Worm (Caenorhabditis elegans) whole organism, L4 larva: ENCODE results near the gene col-97.

Source experiments
- D1046.2 ChIP-seq: fragments of 200-800 bp; sonication (Bioruptor generic); IDR thresholded peaks from 2 replicates; pipeline ENCODE4 v1.3.6; 2022; ENCODE audit warnings: missing genetic modification characterization, missing compliant biosample characterization
- F10B5.3 ChIP-seq: sonication (generic microtip); optimal IDR thresholded peaks from 2 replicates; lab custom pipeline; 2016; ENCODE audit warnings: mild to moderate bottlenecking, missing genetic modification characterization, missing compliant biosample characterization
- F26F4.8 ChIP-seq: fragments of 200-800 bp; sonication (Bioruptor generic); conservative IDR thresholded peaks from 2 replicates; pipeline ENCODE4 v1.3.6; 2022; ENCODE audit warnings: missing genetic modification characterization, missing compliant biosample characterization
- T26A8.4 ChIP-seq: fragments of 200-800 bp; sonication (Bioruptor generic); IDR thresholded peaks from 2 replicates; pipeline ENCODE4 v1.3.6; 2022; ENCODE audit warnings: missing genetic modification characterization, missing compliant biosample characterization
- Y105C5A.15 ChIP-seq: fragments of 200-800 bp; sonication (Bioruptor generic); IDR thresholded peaks from 2 replicates; pipeline ENCODE4 v1.3.6; 2022; ENCODE audit warnings: missing genetic modification characterization, missing compliant biosample characterization
- Y75B8A.6 ChIP-seq: fragments of 200-800 bp; sonication (Bioruptor generic); IDR thresholded peaks from 2 replicates; pipeline ENCODE4 v1.3.6; 2022; ENCODE audit warnings: missing genetic modification reagents, missing genetic modification characterization, missing compliant biosample characterization
- ZK546.5 ChIP-seq, 2 experiments: sonication (generic microtip); optimal IDR thresholded peaks; 2 replicates each; lab custom pipeline; 2017; ENCODE audit warnings: missing biosample characterization in 2 of 2, missing genetic modification characterization in 2 of 2
- ceh-32 ChIP-seq: sonication (generic microtip); optimal IDR thresholded peaks from 2 replicates; lab custom pipeline; 2016; ENCODE audit warnings: mild to moderate bottlenecking, missing genetic modification characterization, missing compliant biosample characterization; ENCODE audit not compliant: poor library complexity
- ceh-82 ChIP-seq: sonication (generic microtip); optimal IDR thresholded peaks from 2 replicates; lab custom pipeline; 2017; ENCODE audit warnings: missing biosample characterization, missing genetic modification characterization
- ctbp-1 ChIP-seq: fragments of 200-800 bp; sonication (Bioruptor generic); IDR thresholded peaks from 2 replicates; pipeline ENCODE4 v1.3.6; 2022; ENCODE audit warnings: missing genetic modification reagents, missing genetic modification characterization, missing compliant biosample characterization
- daf-12 ChIP-seq: fragments of 150-350 bp; optimal IDR thresholded peaks from 2 replicates; lab custom pipeline; 2014; ENCODE audit warnings: missing biosample characterization, missing genetic modification reagents, missing genetic modification characterization
- daf-16 ChIP-seq, 3 experiments: sonication (generic microtip); optimal IDR thresholded peaks; 2 replicates each; lab custom pipeline; 2016 to 2017; ENCODE audit warnings: missing genetic modification characterization in 3 of 3, missing genetic modification reagents in 3 of 3, mild to moderate bottlenecking in 2 of 3, missing compliant biosample characterization in 2 of 3, missing biosample characterization in 1 of 3, moderate library complexity in 1 of 3
- daf-8 ChIP-seq: fragments of 200-800 bp; sonication (Bioruptor generic); IDR thresholded peaks from 2 replicates; pipeline ENCODE4 v1.3.6; 2022; ENCODE audit warnings: missing genetic modification characterization, missing compliant biosample characterization
- dmd-6 ChIP-seq: fragments of 200-800 bp; sonication (Bioruptor generic); IDR thresholded peaks from 2 replicates; pipeline ENCODE4 v1.3.6; 2022; ENCODE audit warnings: missing genetic modification reagents, missing genetic modification characterization, missing compliant biosample characterization
- dmd-8 ChIP-seq: fragments of 200-800 bp; sonication (Bioruptor generic); IDR thresholded peaks from 2 replicates; pipeline ENCODE4 v1.3.6; 2022; ENCODE audit warnings: missing genetic modification characterization, missing compliant biosample characterization
- dmd-9 ChIP-seq: fragments of 200-800 bp; sonication (Bioruptor generic); IDR thresholded peaks from 2 replicates; pipeline ENCODE4 v1.3.6; 2022; ENCODE audit warnings: missing genetic modification reagents, missing genetic modification characterization, missing compliant biosample characterization
- dve-1 ChIP-seq: sonication (generic microtip); optimal IDR thresholded peaks from 2 replicates; lab custom pipeline; 2017; ENCODE audit warnings: antibody characterized with exemption, mild to moderate bottlenecking, missing genetic modification characterization, missing compliant biosample characterization; ENCODE audit not compliant: insufficient read depth
- egl-43 ChIP-seq: fragments of 200-800 bp; sonication (Bioruptor generic); IDR thresholded peaks from 2 replicates; pipeline ENCODE4 v1.3.6; 2022; ENCODE audit warnings: missing genetic modification reagents, missing genetic modification characterization, missing compliant biosample characterization
- fkh-10 ChIP-seq: fragments of 150-350 bp; optimal IDR thresholded peaks from 2 replicates; lab custom pipeline; 2014; ENCODE audit warnings: missing biosample characterization, missing genetic modification reagents, missing genetic modification characterization
- gei-8 ChIP-seq: fragments of 200-800 bp; sonication (Bioruptor generic); optimal IDR thresholded peaks from 2 replicates; lab custom pipeline; 2018; ENCODE audit warnings: mild to moderate bottlenecking, missing genetic modification characterization, missing compliant biosample characterization
- hlh-11 ChIP-seq: fragments of 200-800 bp; sonication (Bioruptor generic); optimal IDR thresholded peaks from 2 replicates; lab custom pipeline; 2018; ENCODE audit warnings: mild to moderate bottlenecking, missing genetic modification characterization, missing compliant biosample characterization
- hlh-30 ChIP-seq: sonication (generic microtip); optimal IDR thresholded peaks from 2 replicates; lab custom pipeline; 2017; ENCODE audit warnings: antibody characterized with exemption, mild to moderate bottlenecking, missing genetic modification characterization, missing compliant biosample characterization; ENCODE audit not compliant: insufficient read depth
- hmg-1.1 ChIP-seq: fragments of 200-800 bp; sonication (Bioruptor generic); IDR thresholded peaks from 2 replicates; pipeline ENCODE4 v1.3.6; 2022; ENCODE audit warnings: missing genetic modification reagents, missing genetic modification characterization, missing compliant biosample characterization
- lin-1 ChIP-seq: fragments of 200-800 bp; sonication (Bioruptor generic); IDR thresholded peaks from 2 replicates; pipeline ENCODE4 v1.3.6; 2022; ENCODE audit warnings: missing genetic modification reagents, missing genetic modification characterization, missing compliant biosample characterization
- lin-39 ChIP-seq: fragments of 150-350 bp; optimal IDR thresholded peaks from 2 replicates; lab custom pipeline; 2014; ENCODE audit warnings: missing biosample characterization, missing genetic modification reagents, missing genetic modification characterization
- lsy-2 ChIP-seq, 2 experiments: fragments of 150-350 bp in 1 of 2; sonication (generic microtip) in 1 of 2; optimal IDR thresholded peaks; 2 replicates each; lab custom pipeline; 2014 to 2017; ENCODE audit warnings: missing biosample characterization in 2 of 2, missing genetic modification characterization in 2 of 2
- madf-5 ChIP-seq, 2 experiments: fragments of 200-800 bp; sonication (Bioruptor generic); IDR thresholded peaks; 2 replicates each; pipeline ENCODE4 v1.3.6; 2022; ENCODE audit warnings: missing compliant biosample characterization in 2 of 2, missing genetic modification characterization in 2 of 2
- mdt-29 ChIP-seq: fragments of 200-800 bp; sonication (Bioruptor generic); IDR thresholded peaks from 2 replicates; pipeline ENCODE4 v1.3.6; 2022; ENCODE audit warnings: missing genetic modification reagents, missing genetic modification characterization, missing compliant biosample characterization
- mes-2 ChIP-seq: sonication (generic microtip); optimal IDR thresholded peaks from 2 replicates; lab custom pipeline; 2016; ENCODE audit warnings: missing genotype, mild to moderate bottlenecking, missing genetic modification characterization, missing compliant biosample characterization; ENCODE audit not compliant: poor library complexity, severe bottlenecking
- nhr-102 ChIP-seq: sonication (generic microtip); optimal IDR thresholded peaks from 2 replicates; lab custom pipeline; 2016; ENCODE audit warnings: mild to moderate bottlenecking, missing genetic modification characterization, moderate library complexity, missing compliant biosample characterization
- nhr-111 ChIP-seq: fragments of 200-800 bp; sonication (Bioruptor generic); optimal IDR thresholded peaks from 2 replicates; lab custom pipeline; 2018; ENCODE audit warnings: mild to moderate bottlenecking, missing genetic modification characterization, missing compliant biosample characterization
- nhr-25 ChIP-seq: sonication (generic microtip); optimal IDR thresholded peaks from 2 replicates; lab custom pipeline; 2017; ENCODE audit warnings: missing genetic modification characterization, mild to moderate bottlenecking, missing compliant biosample characterization, antibody characterized with exemption, moderate library complexity, borderline replicate concordance; ENCODE audit not compliant: insufficient read depth
- nhr-28 ChIP-seq: fragments of 150-350 bp; optimal IDR thresholded peaks from 2 replicates; lab custom pipeline; 2014; ENCODE audit warnings: missing biosample characterization, missing genetic modification characterization
- nhr-41 ChIP-seq: fragments of 200-800 bp; sonication (Bioruptor generic); IDR thresholded peaks from 2 replicates; pipeline ENCODE4 v1.3.6; 2022; ENCODE audit warnings: missing genetic modification reagents, missing genetic modification characterization, missing compliant biosample characterization
- nhr-42 ChIP-seq: fragments of 200-800 bp; sonication (Bioruptor generic); IDR thresholded peaks from 2 replicates; pipeline ENCODE4 v1.3.6; 2022; ENCODE audit warnings: missing genetic modification characterization, missing compliant biosample characterization
- php-3 ChIP-seq: fragments of 200-800 bp; sonication (Bioruptor generic); IDR thresholded peaks from 2 replicates; pipeline ENCODE4 v1.3.6; 2022; ENCODE audit warnings: missing genetic modification reagents, missing genetic modification characterization, missing compliant biosample characterization
- pqm-1 ChIP-seq: sonication (generic microtip); optimal IDR thresholded peaks from 2 replicates; lab custom pipeline; 2017; ENCODE audit warnings: missing biosample characterization, missing genetic modification characterization
- snpc-1.2 ChIP-seq: fragments of 200-800 bp; sonication (Bioruptor generic); IDR thresholded peaks from 2 replicates; pipeline ENCODE4 v1.3.6; 2022; ENCODE audit warnings: missing genetic modification reagents, missing genetic modification characterization, missing compliant biosample characterization
- tra-1 ChIP-seq: fragments of 200-800 bp; sonication (Bioruptor generic); IDR thresholded peaks from 2 replicates; pipeline ENCODE4 v1.3.6; 2022; ENCODE audit warnings: missing genetic modification reagents, missing genetic modification characterization, missing compliant biosample characterization
- unc-130 ChIP-seq: sonication (generic microtip); optimal IDR thresholded peaks from 2 replicates; lab custom pipeline; 2016; ENCODE audit warnings: missing genetic modification reagents, missing genetic modification characterization, missing compliant biosample characterization
- unc-39 ChIP-seq: sonication (generic microtip); optimal IDR thresholded peaks from 2 replicates; lab custom pipeline; 2017; ENCODE audit warnings: missing biosample characterization, missing genetic modification characterization
- unc-62 ChIP-seq, 3 experiments: fragments of 150-350 bp in 1 of 3; sonication (generic microtip); optimal IDR thresholded peaks in 2 of 3; peaks in 1 of 3; 1 replicate in 1 of 3; 2 replicates in 2 of 3; lab custom pipeline; 2014 to 2017; ENCODE audit warnings: missing biosample characterization in 3 of 3, missing genetic modification characterization in 3 of 3, missing genetic modification reagents in 3 of 3, missing genotype in 1 of 3
- zag-1 ChIP-seq: fragments of 150-350 bp; optimal IDR thresholded peaks from 2 replicates; lab custom pipeline; 2014; ENCODE audit warnings: missing biosample characterization, missing genetic modification characterization
- zfp-3 ChIP-seq: fragments of 200-800 bp; sonication (Bioruptor generic); conservative IDR thresholded peaks from 2 replicates; pipeline ENCODE4 v1.3.6; 2022; ENCODE audit warnings: missing genetic modification reagents, missing genetic modification characterization, missing compliant biosample characterization
- zip-11 ChIP-seq: fragments of 200-800 bp; sonication (Bioruptor generic); IDR thresholded peaks from 2 replicates; pipeline ENCODE4 v1.3.6; 2022; ENCODE audit warnings: missing genetic modification characterization, missing compliant biosample characterization
- ztf-11 ChIP-seq: fragments of 150-350 bp; optimal IDR thresholded peaks from 2 replicates; lab custom pipeline; 2014; ENCODE audit warnings: missing biosample characterization, missing genetic modification characterization
- ztf-7 ChIP-seq: fragments of 150-350 bp; optimal IDR thresholded peaks from 2 replicates; lab custom pipeline; 2014; ENCODE audit warnings: missing biosample characterization, missing genetic modification characterization

The col-97 gene

ce11 chrIII:12960705-12961104 is 32.8 kb downstream of the col-97 start:
- no peak for TF ChIP-seq mes-2 (tag; lab: Kevin White, UChicago)
- peak; percentile 61 for TF ChIP-seq dve-1 (tag; lab: Kevin White, UChicago)
- no peak for TF ChIP-seq ceh-32 (tag; lab: Kevin White, UChicago)
- no peak for TF ChIP-seq daf-8 (GFP tag; lab: Robert Waterston, UW)
- TF ChIP-seq zag-1 (tag; lab: Kevin White, UChicago) = no peak
- TF ChIP-seq nhr-28 (tag; lab: Kevin White, UChicago) = peak; percentile 43
- no peak for TF ChIP-seq F26F4.8
- no peak for TF ChIP-seq T26A8.4 (GFP tag; lab: Robert Waterston, UW)
- TF ChIP-seq D1046.2 (GFP tag; lab: Robert Waterston, UW) = no peak
- no peak for TF ChIP-seq F10B5.3 (tag; lab: Kevin White, UChicago)
- no peak for TF ChIP-seq dmd-8 (GFP tag; lab: Robert Waterston, UW)
- TF ChIP-seq hmg-1.1 (GFP tag; lab: Robert Waterston, UW) = no peak
- no peak for TF ChIP-seq php-3
- peak; percentile 68 for TF ChIP-seq dmd-6
- TF ChIP-seq unc-130 (GFP tag; lab: Kevin White, UChicago) = no peak
- TF ChIP-seq pqm-1 (tag; lab: Kevin White, UChicago) = peak; percentile 59
- TF ChIP-seq unc-39 (tag; lab: Kevin White, UChicago) = no peak
- no peak for TF ChIP-seq daf-12
- TF ChIP-seq hlh-30 (tag; lab: Kevin White, UChicago) = peak; percentile 49
- no peak for TF ChIP-seq zip-11 (GFP tag; lab: Robert Waterston, UW)
- TF ChIP-seq lsy-2 (tag; optimal IDR thresholded peaks at IDR 0.05; lab: Kevin White, UChicago) = no peak
- TF ChIP-seq snpc-1.2 (GFP tag; lab: Robert Waterston, UW) = no peak
- no peak for TF ChIP-seq ceh-82
- TF ChIP-seq dmd-9 (GFP tag; lab: Robert Waterston, UW) = no peak
- 0 out of 2 replicates have a peak, but pooled peaks have one; percentile 18 for TF ChIP-seq nhr-41
- TF ChIP-seq lin-39 = no peak
- no peak for TF ChIP-seq ztf-11 (tag; lab: Kevin White, UChicago)
- no peak for TF ChIP-seq daf-16 (GFP tag; optimal IDR thresholded peaks at IDR 0.05; lab: Kevin White, UChicago)
- peak; percentile 54 for TF ChIP-seq daf-16 (tag; optimal IDR thresholded peaks at IDR 0.05; lab: Kevin White, UChicago)
- no peak for TF ChIP-seq Y105C5A.15 (GFP tag; lab: Robert Waterston, UW)
- TF ChIP-seq fkh-10 (GFP tag; lab: Kevin White, UChicago) = no peak
- TF ChIP-seq lin-1 = peak; percentile 42; the same call in 1 of the 2 replicates
- TF ChIP-seq hlh-11 = peak; percentile 46

- no peak for TF ChIP-seq ceh-32 (tag; lab: Kevin White, UChicago)
- no peak for TF ChIP-seq ceh-82
- TF ChIP-seq daf-16 (GFP tag; optimal IDR thresholded peaks at IDR 0.05; lab: Kevin White, UChicago) = no peak
- peak; percentile 8 for TF ChIP-seq daf-16 (tag; optimal IDR thresholded peaks at IDR 0.05; lab: Kevin White, UChicago)
- TF ChIP-seq dve-1 (tag; lab: Kevin White, UChicago) = peak; percentile 69
- TF ChIP-seq lin-39 = no peak
- 0 out of 2 replicates have a peak, but pooled peaks have one; percentile 46 for TF ChIP-seq php-3
- TF ChIP-seq nhr-25 (tag; lab: Kevin White, UChicago) = no peak
- no peak for TF ChIP-seq madf-5 (GFP tag; IDR thresholded peaks at IDR 0.05; lab: Robert Waterston, UW)
- TF ChIP-seq zfp-3 (GFP tag; lab: Robert Waterston, UW) = no peak
- TF ChIP-seq gei-8 = no peak
- no peak for TF ChIP-seq ZK546.5 (tag; optimal IDR thresholded peaks at IDR 0.05; lab: Kevin White, UChicago)
- no peak for TF ChIP-seq ctbp-1 (GFP tag; lab: Robert Waterston, UW)
- TF ChIP-seq Y75B8A.6 (GFP tag; lab: Robert Waterston, UW) = no peak
- TF ChIP-seq hmg-1.1 (GFP tag; lab: Robert Waterston, UW) = no peak
- no peak for TF ChIP-seq daf-8 (GFP tag; lab: Robert Waterston, UW)
- TF ChIP-seq dmd-6 = peak; percentile 81
- no peak for TF ChIP-seq egl-43 (GFP tag; lab: Robert Waterston, UW)
- TF ChIP-seq mdt-29 = no peak
- TF ChIP-seq nhr-111 (GFP tag; lab: Kevin White, UChicago) = no peak
- 0 out of 2 replicates have a peak, but pooled peaks have one; percentile 51 for TF ChIP-seq tra-1 (GFP tag; lab: Robert Waterston, UW)
- no peak for TF ChIP-seq ztf-7 (tag; lab: Kevin White, UChicago)
- no peak for TF ChIP-seq nhr-42 (GFP tag; lab: Robert Waterston, UW)
- no peak for TF ChIP-seq F10B5.3 (tag; lab: Kevin White, UChicago)
- TF ChIP-seq Y105C5A.15 (GFP tag; lab: Robert Waterston, UW) = no peak
- peak in 1 of 2 experiments; percentile 92 for TF ChIP-seq unc-62 (GFP tag; optimal IDR thresholded peaks at IDR 0.05 in 1 of 2; lab: Kevin White, UChicago)
- no peak for TF ChIP-seq unc-62 (tag; optimal IDR thresholded peaks at IDR 0.05; lab: Kevin White, UChicago)
- 0 out of 2 replicates have a peak, but pooled peaks have one; percentile 10 for TF ChIP-seq lin-1
- no peak for TF ChIP-seq nhr-102 (tag; lab: Kevin White, UChicago)
These were observed 34.2 kb downstream of the col-97 start for ce11 chrIII:12959286-12959685.
